Worm (Caenorhabditis elegans) whole organism, young adult: ENCODE results near the gene atf-6.

ENCODE experiments used
- B0019.2 ChIP-seq: fragments of 200-800 bp; sonication (Bioruptor generic); conservative IDR thresholded peaks from 2 replicates; pipeline ENCODE4 v1.3.6; 2022; ENCODE audit warnings: missing genetic modification reagents, missing genetic modification characterization, missing compliant biosample characterization
- C06A6.2 ChIP-seq: fragments of 200-800 bp; sonication (Bioruptor generic); conservative IDR thresholded peaks from 2 replicates; pipeline ENCODE4 v1.3.6; 2022; ENCODE audit warnings: missing genetic modification characterization, missing compliant biosample characterization
- F22D6.2 ChIP-seq: sonication (generic microtip); optimal IDR thresholded peaks from 2 replicates; lab custom pipeline; 2016; ENCODE audit warnings: mild to moderate bottlenecking, missing genetic modification characterization, missing compliant biosample characterization
- F52B5.7 ChIP-seq: sonication (generic microtip); optimal IDR thresholded peaks from 2 replicates; lab custom pipeline; 2016; ENCODE audit warnings: mild to moderate bottlenecking, missing genetic modification characterization, missing compliant biosample characterization
- K12H6.12 ChIP-seq: fragments of 200-800 bp; sonication (Bioruptor generic); optimal IDR thresholded peaks from 2 replicates; lab custom pipeline; 2018; ENCODE audit warnings: mild to moderate bottlenecking, missing genetic modification characterization, missing compliant biosample characterization
- Y56A3A.18 ChIP-seq: fragments of 200-800 bp; sonication (Bioruptor generic); IDR thresholded peaks from 2 replicates; pipeline ENCODE4 v1.3.6; 2022; ENCODE audit warnings: missing genetic modification reagents, missing genetic modification characterization, missing compliant biosample characterization
- Y95B8A.8 ChIP-seq: fragments of 200-800 bp; sonication (Bioruptor generic); IDR thresholded peaks from 2 replicates; pipeline ENCODE4 v1.3.6; 2022; ENCODE audit warnings: missing genetic modification reagents, missing genetic modification characterization, missing compliant biosample characterization
- ZK185.1 ChIP-seq: sonication (generic microtip); optimal IDR thresholded peaks from 2 replicates; lab custom pipeline; 2016; ENCODE audit warnings: mild to moderate bottlenecking, missing genetic modification characterization, missing compliant biosample characterization; ENCODE audit not compliant: poor library complexity, severe bottlenecking
- akir-1 ChIP-seq: fragments of 200-800 bp; sonication (Bioruptor generic); optimal IDR thresholded peaks from 2 replicates; lab custom pipeline; 2018; ENCODE audit warnings: mild to moderate bottlenecking, missing genetic modification characterization, moderate library complexity, missing compliant biosample characterization
- ama-1 ChIP-seq, 3 experiments: fragments of 150-350 bp in 1 of 3; sonication (generic microtip) in 2 of 3; optimal IDR thresholded peaks; 2 replicates each; lab custom pipeline; 2014 to 2018; ENCODE audit warnings: missing biosample characterization in 2 of 3, missing genetic modification characterization in 2 of 3, missing genetic modification reagents in 2 of 3
- attf-6 ChIP-seq: fragments of 200-800 bp; sonication (Bioruptor generic); IDR thresholded peaks from 2 replicates; pipeline ENCODE4 v1.3.6; 2022; ENCODE audit warnings: missing genetic modification reagents, missing genetic modification characterization, missing compliant biosample characterization
- cebp-1 ChIP-seq, 2 experiments: fragments of 200-800 bp in 1 of 2; sonication (Bioruptor generic) in 1 of 2; sonication (generic microtip) in 1 of 2; IDR thresholded peaks in 1 of 2; optimal IDR thresholded peaks in 1 of 2; 2 replicates each; pipeline versions ENCODE4 v1.3.6 to Lab custom; 2017 to 2022; ENCODE audit warnings: missing compliant biosample characterization in 2 of 2, missing genetic modification characterization in 2 of 2, mild to moderate bottlenecking in 1 of 2, missing genetic modification reagents in 1 of 2, moderate library complexity in 1 of 2
- ceh-40 ChIP-seq: fragments of 200-800 bp; sonication (Bioruptor generic); IDR thresholded peaks from 2 replicates; pipeline ENCODE4 v1.3.6; 2022; ENCODE audit warnings: missing genetic modification characterization, missing compliant biosample characterization
- ceh-58 ChIP-seq: fragments of 200-800 bp; sonication (Bioruptor generic); IDR thresholded peaks from 2 replicates; pipeline ENCODE4 v1.3.6; 2022; ENCODE audit warnings: missing genetic modification characterization, missing compliant biosample characterization
- ceh-79 ChIP-seq: sonication (generic microtip); optimal IDR thresholded peaks from 2 replicates; lab custom pipeline; 2017; ENCODE audit warnings: mild to moderate bottlenecking, missing genetic modification characterization, missing compliant biosample characterization
- chd-7 ChIP-seq: sonication (generic microtip); optimal IDR thresholded peaks from 2 replicates; lab custom pipeline; 2016; ENCODE audit warnings: mild to moderate bottlenecking, missing genetic modification characterization, moderate library complexity, missing compliant biosample characterization
- dpff-1 ChIP-seq: sonication (generic microtip); optimal IDR thresholded peaks from 2 replicates; lab custom pipeline; 2017; ENCODE audit warnings: mild to moderate bottlenecking, missing genetic modification characterization, missing compliant biosample characterization
- efl-1 ChIP-seq: fragments of 150-350 bp; optimal IDR thresholded peaks from 2 replicates; lab custom pipeline; 2014; ENCODE audit warnings: missing biosample characterization, missing genetic modification reagents, missing genetic modification characterization
- egl-18 ChIP-seq: fragments of 200-800 bp; sonication (Bioruptor generic); IDR thresholded peaks from 2 replicates; pipeline ENCODE4 v1.3.6; 2022; ENCODE audit warnings: missing genetic modification reagents, missing genetic modification characterization, missing compliant biosample characterization
- egrh-3 ChIP-seq: fragments of 200-800 bp; sonication (Bioruptor generic); IDR thresholded peaks from 2 replicates; pipeline ENCODE4 v1.3.6; 2022; ENCODE audit warnings: missing genetic modification reagents, missing genetic modification characterization, missing compliant biosample characterization
- ekl-4 ChIP-seq: fragments of 200-800 bp; sonication (Bioruptor generic); IDR thresholded peaks from 2 replicates; pipeline ENCODE4 v1.3.6; 2022; ENCODE audit warnings: missing genetic modification reagents, missing genetic modification characterization, missing compliant biosample characterization
- fkh-3 ChIP-seq: sonication (generic microtip); optimal IDR thresholded peaks from 2 replicates; lab custom pipeline; 2016; ENCODE audit warnings: mild to moderate bottlenecking, missing genetic modification characterization, missing compliant biosample characterization
- gei-17 ChIP-seq: fragments of 200-800 bp; sonication (Bioruptor generic); optimal IDR thresholded peaks from 2 replicates; lab custom pipeline; 2018; ENCODE audit warnings: mild to moderate bottlenecking, missing genetic modification characterization, missing compliant biosample characterization
- hrde-1 ChIP-seq: sonication (generic microtip); optimal IDR thresholded peaks from 2 replicates; lab custom pipeline; 2016; ENCODE audit warnings: missing genetic modification characterization, mild to moderate bottlenecking, missing compliant biosample characterization, moderate library complexity, missing genotype, missing genetic modification reagents, borderline replicate concordance
- let-526 ChIP-seq: fragments of 200-800 bp; sonication (Bioruptor generic); IDR thresholded peaks from 2 replicates; pipeline ENCODE4 v1.3.6; 2022; ENCODE audit warnings: missing genetic modification reagents, missing genetic modification characterization, missing compliant biosample characterization
- lin-40 ChIP-seq: sonication (generic microtip); optimal IDR thresholded peaks from 2 replicates; lab custom pipeline; 2016; ENCODE audit warnings: missing genetic modification characterization, mild to moderate bottlenecking, missing compliant biosample characterization, missing genotype, missing genetic modification reagents
- lsl-1 ChIP-seq: fragments of 200-800 bp; sonication (Bioruptor generic); optimal IDR thresholded peaks from 2 replicates; lab custom pipeline; 2018; ENCODE audit warnings: mild to moderate bottlenecking, missing genetic modification characterization, moderate library complexity, missing compliant biosample characterization
- madf-10 ChIP-seq: sonication (generic microtip); optimal IDR thresholded peaks from 2 replicates; lab custom pipeline; 2016; ENCODE audit warnings: mild to moderate bottlenecking, missing genetic modification characterization, missing compliant biosample characterization
- madf-3 ChIP-seq: fragments of 200-800 bp; sonication (Bioruptor generic); IDR thresholded peaks from 2 replicates; pipeline ENCODE4 v1.3.6; 2022; ENCODE audit warnings: missing genetic modification reagents, missing genetic modification characterization, missing compliant biosample characterization
- madf-8 ChIP-seq: fragments of 200-800 bp; sonication (Bioruptor generic); conservative IDR thresholded peaks from 2 replicates; pipeline ENCODE4 v1.3.6; 2022; ENCODE audit warnings: missing genetic modification reagents, missing genetic modification characterization, missing compliant biosample characterization
- nfya-1 ChIP-seq: sonication (generic microtip); optimal IDR thresholded peaks from 2 replicates; lab custom pipeline; 2017; ENCODE audit warnings: antibody characterized with exemption, missing compliant biosample characterization, missing genetic modification characterization, borderline replicate concordance; ENCODE audit not compliant: insufficient read depth
- nfya-2 ChIP-seq: fragments of 200-800 bp; sonication (Bioruptor generic); IDR thresholded peaks from 2 replicates; pipeline ENCODE4 v1.3.6; 2022; ENCODE audit warnings: missing genetic modification reagents, missing genetic modification characterization, missing compliant biosample characterization
- nhr-80 ChIP-seq: sonication (generic microtip); optimal IDR thresholded peaks from 2 replicates; lab custom pipeline; 2016; ENCODE audit warnings: missing genetic modification characterization, missing compliant biosample characterization
- rcor-1 ChIP-seq: fragments of 200-800 bp; sonication (Bioruptor generic); IDR thresholded peaks from 2 replicates; pipeline ENCODE4 v1.3.6; 2022; ENCODE audit warnings: missing genetic modification reagents, missing genetic modification characterization, missing compliant biosample characterization
- rec-8 ChIP-seq, 2 experiments: sonication (generic microtip); optimal IDR thresholded peaks; 2 replicates each; lab custom pipeline; 2016; ENCODE audit warnings: mild to moderate bottlenecking in 2 of 2, missing genetic modification characterization in 2 of 2, missing genetic modification reagents in 2 of 2, missing genotype in 2 of 2, missing biosample characterization in 1 of 2, missing compliant biosample characterization in 1 of 2, moderate library complexity in 1 of 2
- sea-2 ChIP-seq: fragments of 200-800 bp; sonication (Bioruptor generic); IDR thresholded peaks from 2 replicates; pipeline ENCODE4 v1.3.6; 2022; ENCODE audit warnings: missing genetic modification characterization, missing compliant biosample characterization
- snpc-1.1 ChIP-seq: sonication (generic microtip); optimal IDR thresholded peaks from 2 replicates; lab custom pipeline; 2017; ENCODE audit warnings: missing genetic modification characterization, mild to moderate bottlenecking, missing compliant biosample characterization, antibody characterized with exemption, moderate library complexity, missing genotype, missing genetic modification reagents; ENCODE audit not compliant: insufficient read depth
- snpc-4 ChIP-seq, 5 experiments: fragments of 150-350 bp in 1 of 5; sonication (generic microtip) in 4 of 5; optimal IDR thresholded peaks; 2 replicates each; lab custom pipeline; 2014 to 2018; ENCODE audit warnings: missing genetic modification characterization in 5 of 5, missing biosample characterization in 3 of 5, antibody characterized with exemption in 2 of 5, mild to moderate bottlenecking in 2 of 5, missing compliant biosample characterization in 2 of 5, missing genotype in 2 of 5, moderate library complexity in 2 of 5, missing genetic modification reagents in 1 of 5
- sptf-2 ChIP-seq: fragments of 200-800 bp; sonication (Bioruptor generic); optimal IDR thresholded peaks from 2 replicates; lab custom pipeline; 2018; ENCODE audit warnings: mild to moderate bottlenecking, missing genetic modification characterization, missing compliant biosample characterization
- tbp1 ChIP-seq: fragments of 200-800 bp; sonication (Bioruptor generic); optimal IDR thresholded peaks from 2 replicates; lab custom pipeline; 2018; ENCODE audit warnings: mild to moderate bottlenecking, missing genetic modification characterization, missing compliant biosample characterization
- tlf-1 ChIP-seq: fragments of 200-800 bp; sonication (Bioruptor generic); optimal IDR thresholded peaks from 2 replicates; lab custom pipeline; 2018; ENCODE audit warnings: mild to moderate bottlenecking, missing genetic modification characterization, missing compliant biosample characterization
- unc-130 ChIP-seq: sonication (generic microtip); optimal IDR thresholded peaks from 2 replicates; lab custom pipeline; 2016; ENCODE audit warnings: missing genetic modification reagents, missing genetic modification characterization, missing compliant biosample characterization
- ztf-18 ChIP-seq: sonication (generic microtip); optimal IDR thresholded peaks from 2 replicates; lab custom pipeline; 2016; ENCODE audit warnings: missing genotype, mild to moderate bottlenecking, missing genetic modification characterization, missing compliant biosample characterization
- ztf-22 ChIP-seq: fragments of 200-800 bp; sonication (Bioruptor generic); optimal IDR thresholded peaks from 2 replicates; lab custom pipeline; 2018; ENCODE audit warnings: mild to moderate bottlenecking, missing genetic modification characterization, moderate library complexity, missing compliant biosample characterization
- ztf-6 ChIP-seq: fragments of 200-800 bp; sonication (Bioruptor generic); IDR thresholded peaks from 2 replicates; pipeline ENCODE4 v1.3.6; 2022; ENCODE audit warnings: missing genetic modification reagents, missing genetic modification characterization, missing compliant biosample characterization

The atf-6 gene

DNA sequence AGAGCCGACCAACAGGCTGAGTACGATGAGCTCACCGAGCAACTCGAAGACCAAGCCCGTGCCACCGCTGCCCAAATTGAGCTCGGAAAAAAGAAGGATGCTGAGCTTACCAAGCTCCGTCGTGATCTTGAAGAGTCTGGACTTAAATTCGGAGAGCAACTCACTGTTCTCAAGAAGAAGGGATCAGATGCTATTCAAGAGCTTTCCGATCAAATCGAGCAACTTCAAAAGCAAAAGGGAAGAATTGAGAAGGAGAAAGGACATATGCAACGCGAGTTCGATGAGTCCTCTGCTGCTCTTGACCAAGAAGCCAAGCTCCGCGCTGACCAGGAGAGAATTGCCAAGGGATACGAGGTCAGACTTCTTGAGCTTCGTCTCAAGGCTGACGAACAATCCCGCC lies 8.5 kb upstream of the atf-6 start:
- TF ChIP-seq ceh-58 (GFP tag; lab: Robert Waterston, UW) (no peak), ztf-22 (GFP tag; lab: Kevin White, UChicago) (no peak), Y95B8A.8 (GFP tag; lab: Robert Waterston, UW) (no peak), nhr-80 (no peak), madf-10 (no peak), cebp-1 (GFP tag; IDR thresholded peaks at IDR 0.05; lab: Robert Waterston, UW) (no peak), cebp-1 (tag; optimal IDR thresholded peaks at IDR 0.05; lab: Kevin White, UChicago) (no peak), efl-1 (GFP tag; lab: Kevin White, UChicago) (no peak), ztf-6 (GFP tag; lab: Robert Waterston, UW) (no peak), gei-17 (GFP tag; lab: Kevin White, UChicago) (no peak), ceh-40 (GFP tag; lab: Robert Waterston, UW) (no peak), hrde-1 (tag; lab: Kevin White, UChicago) (no peak), F52B5.7 (tag; lab: Kevin White, UChicago) (no peak), akir-1 (GFP tag; lab: Kevin White, UChicago) (no peak), tlf-1 (no peak), sea-2 (GFP tag; lab: Robert Waterston, UW) (no peak), fkh-3 (tag; lab: Kevin White, UChicago) (no peak), egl-18 (GFP tag; lab: Robert Waterston, UW) (no peak), ceh-79 (tag; lab: Kevin White, UChicago) (no peak), Y56A3A.18 (GFP tag; lab: Robert Waterston, UW) (no peak)
- TF ChIP-seq, all 124 proteins: peak for 0

DNA sequence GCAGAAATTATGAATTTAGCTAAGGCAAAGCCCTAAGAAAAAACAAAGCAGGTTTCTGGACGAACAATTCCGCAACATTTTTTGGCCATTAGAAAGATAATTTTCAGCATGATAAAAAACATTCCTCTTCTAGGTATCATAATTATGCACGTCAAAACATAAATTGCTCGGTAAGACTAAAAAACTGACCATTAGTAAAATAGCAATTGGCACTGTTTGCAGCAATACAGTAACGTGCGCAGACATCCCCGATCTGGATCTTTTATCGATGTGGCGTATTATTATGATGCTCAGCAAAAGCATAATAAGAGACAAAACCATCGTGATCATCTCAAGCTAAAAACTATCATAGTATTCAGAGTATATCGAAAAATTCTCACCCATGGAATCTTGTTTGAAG lies 4.3 kb upstream of the atf-6 start:
- TF ChIP-seq madf-8 (GFP tag; lab: Robert Waterston, UW) (no peak), tbp1 (GFP tag; lab: Kevin White, UChicago) (no peak), ztf-18 (no peak), madf-3 (no peak), rcor-1 (GFP tag; lab: Robert Waterston, UW) (no peak), rec-8 (tag; optimal IDR thresholded peaks at IDR 0.05; lab: Kevin White, UChicago) (no peak), nfya-2 (GFP tag; lab: Robert Waterston, UW) (no peak), K12H6.12 (tag; lab: Kevin White, UChicago) (no peak), C06A6.2 (no peak), B0019.2 (GFP tag; lab: Robert Waterston, UW) (no peak)
- TF ChIP-seq, all 124 proteins: peak for 0

DNA sequence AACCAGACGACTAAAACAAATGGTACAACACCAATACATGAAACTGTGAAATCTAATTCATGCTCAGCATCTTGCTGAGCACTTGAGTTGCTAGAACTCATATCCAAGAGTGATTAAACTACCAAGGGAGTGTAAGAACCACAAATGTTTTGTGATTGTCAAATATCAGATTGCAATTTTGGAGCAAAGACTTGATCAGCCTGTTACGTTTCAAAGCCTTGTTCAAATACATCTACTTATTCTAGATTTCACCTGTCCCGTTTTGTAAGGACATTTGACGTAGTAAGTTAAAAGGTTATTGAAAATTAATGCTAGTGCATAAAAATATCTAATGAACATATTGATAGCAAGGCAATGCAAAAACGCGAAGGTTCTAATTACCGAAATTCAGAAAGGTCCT lies 3.4 kb upstream of the atf-6 start, which contains the start of gene F45E6.1:
Gene F45E6.1 (minus strand): TSS at position 101 of the 400 bp plus-strand sequence.
- TF ChIP-seq F22D6.2 (tag; lab: Kevin White, UChicago) (no peak), chd-7 (tag; lab: Kevin White, UChicago) (no peak), lin-40 (tag; lab: Kevin White, UChicago) (no peak), nfya-2 (GFP tag; lab: Robert Waterston, UW) (no peak), ceh-79 (tag; lab: Kevin White, UChicago) (no peak), dpff-1 (tag; lab: Kevin White, UChicago) (no peak), sptf-2 (no peak), nfya-1 (no peak), unc-130 (no peak), snpc-1.1 (tag; lab: Kevin White, UChicago) (no peak), lsl-1 (GFP tag; lab: Kevin White, UChicago) (no peak), ama-1 (optimal IDR thresholded peaks at IDR 0.05; lab: Kevin White, UChicago) (no peak), ama-1 (GFP tag; optimal IDR thresholded peaks at IDR 0.05; lab: Kevin White, UChicago) (no peak), egrh-3 (GFP tag; lab: Robert Waterston, UW) (no peak), snpc-4 (GFP tag; optimal IDR thresholded peaks at IDR 0.05; lab: Kevin White, UChicago) (no peak), snpc-4 (tag; optimal IDR thresholded peaks at IDR 0.05; lab: Kevin White, UChicago) (no peak), ZK185.1 (tag; lab: Kevin White, UChicago) (no peak), ztf-22 (GFP tag; lab: Kevin White, UChicago) (no peak), attf-6 (no peak), ekl-4 (GFP tag; lab: Robert Waterston, UW) (no peak), let-526 (no peak)
